Fruit fly (Drosophila melanogaster) whole organism, embryonic: ENCODE results near the gene DIP2.
A peak's percentile ranks its signal among the peaks of the same experiment; 100 is the strongest.

Source experiments
- Adf1 ChIP-seq: fragments of 200-800 bp; sonication (Bioruptor generic); IDR thresholded peaks from 2 replicates; pipeline ENCODE4 v1.3.6; 2022; ENCODE audit warnings: missing biosample characterization, missing genetic modification characterization
- Awh ChIP-seq: fragments of 200-800 bp; sonication (Bioruptor generic); IDR thresholded peaks from 2 replicates; pipeline ENCODE4, ENCODE4 v1.3.6; 2022; ENCODE audit warnings: missing biosample characterization, missing genetic modification characterization
- CG12236 ChIP-seq: fragments of 200-800 bp; sonication (Bioruptor generic); optimal IDR thresholded peaks from 2 replicates; lab custom pipeline; 2016; ENCODE audit warnings: missing biosample characterization, missing genetic modification characterization
- CG15479 ChIP-seq: fragments of 200-800 bp; sonication (Bioruptor generic); optimal IDR thresholded peaks from 3 replicates; lab custom pipeline; 2019; ENCODE audit warnings: missing biosample characterization, mild to moderate bottlenecking, missing genetic modification characterization, moderate library complexity
- CG16863 ChIP-seq: fragments of 200-800 bp; sonication (Bioruptor generic); optimal IDR thresholded peaks from 3 replicates; lab custom pipeline; 2016; ENCODE audit warnings: missing biosample characterization, missing genetic modification characterization
- CG18599 ChIP-seq: fragments of 200-800 bp; sonication (Bioruptor generic); optimal IDR thresholded peaks from 3 replicates; lab custom pipeline; 2017; ENCODE audit warnings: missing biosample characterization, missing genetic modification characterization, mild to moderate bottlenecking, moderate library complexity, missing genetic modification reagents
- CG2120 ChIP-seq: fragments of 200-800 bp; sonication (Bioruptor generic); optimal IDR thresholded peaks from 3 replicates; lab custom pipeline; 2016; ENCODE audit warnings: missing biosample characterization, missing genetic modification characterization
- CG3065 ChIP-seq: fragments of 200-800 bp; sonication (Bioruptor generic); optimal IDR thresholded peaks from 2 replicates; lab custom pipeline; 2016; ENCODE audit warnings: missing biosample characterization, missing genetic modification characterization
- CG3995 ChIP-seq: fragments of 200-800 bp; sonication (Bioruptor generic); optimal IDR thresholded peaks from 3 replicates; lab custom pipeline; 2016; ENCODE audit warnings: missing biosample characterization, missing genetic modification characterization
- CG4854 ChIP-seq: fragments of 200-800 bp; sonication (Bioruptor generic); optimal IDR thresholded peaks from 2 replicates; lab custom pipeline; 2016; ENCODE audit warnings: missing biosample characterization, missing genetic modification characterization, inconsistent platforms
- CG5180 ChIP-seq: fragments of 200-800 bp; sonication (Bioruptor generic); optimal IDR thresholded peaks from 3 replicates; lab custom pipeline; 2017; ENCODE audit warnings: missing biosample characterization, missing genetic modification characterization, mild to moderate bottlenecking, moderate library complexity, missing genetic modification reagents
- CG6175 ChIP-seq: fragments of 200-800 bp; sonication (Bioruptor generic); IDR thresholded peaks from 3 replicates; pipeline ENCODE4 v1.3.6; 2022; ENCODE audit warnings: missing biosample characterization, missing genetic modification characterization
- CG7745 ChIP-seq: fragments of 200-800 bp; sonication (Bioruptor generic); optimal IDR thresholded peaks from 2 replicates; lab custom pipeline; 2018; ENCODE audit warnings: missing biosample characterization, mild to moderate bottlenecking, missing genetic modification characterization, moderate library complexity
- CG7963 ChIP-seq: fragments of 200-800 bp; sonication (Bioruptor generic); IDR thresholded peaks from 3 replicates; pipeline ENCODE4 v1.3.6; 2022; ENCODE audit warnings: missing biosample characterization, missing genetic modification characterization; ENCODE audit not compliant: partially characterized antibody
- CG8359 ChIP-seq: fragments of 200-800 bp; sonication (Bioruptor generic); optimal IDR thresholded peaks from 2 replicates; lab custom pipeline; 2017; ENCODE audit warnings: missing biosample characterization, mild to moderate bottlenecking, missing genetic modification characterization, borderline replicate concordance
- CG9215 ChIP-seq: fragments of 200-800 bp; sonication (Bioruptor generic); IDR thresholded peaks from 2 replicates; pipeline ENCODE4 v1.3.6; 2022; ENCODE audit warnings: missing biosample characterization, missing genetic modification characterization
- CG9797 ChIP-seq: fragments of 200-800 bp; sonication (Bioruptor generic); optimal IDR thresholded peaks from 3 replicates; lab custom pipeline; 2018; ENCODE audit warnings: missing biosample characterization, mild to moderate bottlenecking, missing genetic modification characterization
- CG9876 ChIP-seq: fragments of 200-800 bp; sonication (Bioruptor generic); optimal IDR thresholded peaks from 2 replicates; lab custom pipeline; 2016; ENCODE audit warnings: missing biosample characterization, missing genetic modification characterization
- CHES-1-like ChIP-seq: fragments of 200-800 bp; sonication (Bioruptor generic); optimal IDR thresholded peaks from 2 replicates; lab custom pipeline; 2016; ENCODE audit warnings: missing biosample characterization, missing genetic modification characterization
- Dek ChIP-seq: fragments of 200-800 bp; sonication (Bioruptor generic); optimal IDR thresholded peaks from 3 replicates; lab custom pipeline; 2019; ENCODE audit warnings: missing biosample characterization, mild to moderate bottlenecking, missing genetic modification characterization, moderate library complexity
- Dll ChIP-seq: fragments of 200-800 bp; sonication (Bioruptor generic); IDR thresholded peaks from 4 replicates; pipeline ENCODE4 v1.3.6; 2022; ENCODE audit warnings: missing biosample characterization, missing genetic modification characterization; ENCODE audit not compliant: partially characterized antibody
- Fer1 ChIP-seq: fragments of 200-800 bp; sonication (Bioruptor generic); optimal IDR thresholded peaks from 2 replicates; lab custom pipeline; 2017; ENCODE audit warnings: missing biosample characterization, mild to moderate bottlenecking, missing genetic modification characterization
- H2.0 ChIP-seq: fragments of 200-800 bp; sonication (Bioruptor generic); IDR thresholded peaks from 2 replicates; pipeline ENCODE4 v1.3.6; 2022; ENCODE audit warnings: missing biosample characterization, missing genetic modification characterization
- Lhr ChIP-seq: fragments of 200-800 bp; sonication (Bioruptor generic); optimal IDR thresholded peaks from 3 replicates; lab custom pipeline; 2017; ENCODE audit warnings: mild to moderate bottlenecking, missing biosample characterization, missing genetic modification reagents, missing genetic modification characterization
- NfI ChIP-seq: fragments of 200-800 bp; sonication (Bioruptor generic); optimal IDR thresholded peaks from 3 replicates; lab custom pipeline; 2018; ENCODE audit warnings: missing biosample characterization, mild to moderate bottlenecking, missing genetic modification characterization, moderate library complexity
- Ravus ChIP-seq: fragments of 200-800 bp; sonication (Bioruptor generic); IDR thresholded peaks from 2 replicates; pipeline ENCODE4 v1.3.6; 2022; ENCODE audit warnings: missing biosample characterization, missing genetic modification characterization
- Sox102F ChIP-seq: fragments of 200-800 bp; sonication (Bioruptor generic); optimal IDR thresholded peaks from 2 replicates; lab custom pipeline; 2018; ENCODE audit warnings: missing biosample characterization, mild to moderate bottlenecking, missing genetic modification characterization, moderate library complexity
- Tbp ChIP-seq: fragments of >200 bp; optimal IDR thresholded peaks from 2 replicates; lab custom pipeline; 2018; ENCODE audit warnings: missing biosample characterization, missing genetic modification characterization
- ac ChIP-seq: fragments of 200-800 bp; sonication (Bioruptor generic); optimal IDR thresholded peaks from 3 replicates; lab custom pipeline; 2017; ENCODE audit warnings: missing biosample characterization, mild to moderate bottlenecking, missing genetic modification characterization
- chif ChIP-seq, 2 experiments: fragments of 200-800 bp; sonication (Bioruptor generic); optimal IDR thresholded peaks; 3 replicates each; lab custom pipeline; 2016; ENCODE audit warnings: missing biosample characterization in 2 of 2, missing genetic modification characterization in 2 of 2
- crp ChIP-seq, 2 experiments: fragments of 200-800 bp; sonication (Bioruptor generic); optimal IDR thresholded peaks; 2 replicates in 1 of 2; 3 replicates in 1 of 2; lab custom pipeline; 2017; ENCODE audit warnings: missing biosample characterization in 2 of 2, missing genetic modification characterization in 2 of 2, mild to moderate bottlenecking in 1 of 2, moderate library complexity in 1 of 2
- fd96Cb ChIP-seq: fragments of 200-800 bp; sonication (Bioruptor generic); optimal IDR thresholded peaks from 2 replicates; lab custom pipeline; 2018; ENCODE audit warnings: missing biosample characterization, mild to moderate bottlenecking, missing genetic modification characterization, moderate library complexity
- ken ChIP-seq: fragments of 200-800 bp; sonication (Bioruptor generic); IDR thresholded peaks from 3 replicates; pipeline ENCODE4 v1.3.6; 2022; ENCODE audit warnings: missing biosample characterization, missing genetic modification characterization
- luna ChIP-seq: fragments of 200-800 bp; sonication (Bioruptor generic); optimal IDR thresholded peaks from 2 replicates; lab custom pipeline; 2016; ENCODE audit warnings: missing biosample characterization, missing genetic modification characterization
- mirr ChIP-seq: fragments of 200-800 bp; sonication (Bioruptor generic); optimal IDR thresholded peaks from 3 replicates; lab custom pipeline; 2018; ENCODE audit warnings: missing biosample characterization, mild to moderate bottlenecking, missing genetic modification characterization
- mld ChIP-seq: fragments of 200-800 bp; sonication (Bioruptor generic); IDR thresholded peaks from 3 replicates; pipeline ENCODE4 v1.3.6; 2022; ENCODE audit warnings: missing biosample characterization, missing genetic modification characterization; ENCODE audit not compliant: partially characterized antibody
- nerfin-2 ChIP-seq: fragments of 200-800 bp; sonication (Bioruptor generic); IDR thresholded peaks from 2 replicates; pipeline ENCODE4 v1.3.6; 2022; ENCODE audit warnings: missing biosample characterization, missing genetic modification characterization; ENCODE audit not compliant: partially characterized antibody
- p53 ChIP-seq: fragments of 200-800 bp; sonication (Bioruptor generic); optimal IDR thresholded peaks from 2 replicates; lab custom pipeline; 2016; ENCODE audit warnings: missing biosample characterization, missing genetic modification characterization
- pb ChIP-seq: fragments of 200-800 bp; sonication (Bioruptor generic); optimal IDR thresholded peaks from 3 replicates; lab custom pipeline; 2016; ENCODE audit warnings: missing biosample characterization, missing genetic modification characterization
- sens ChIP-seq: fragments of 200-800 bp; sonication (Bioruptor generic); peaks from one replicate; lab custom pipeline; 2016; ENCODE audit warnings: missing biosample characterization, missing genetic modification characterization
- slou ChIP-seq: fragments of 200-800 bp; sonication (Bioruptor generic); optimal IDR thresholded peaks from 3 replicates; lab custom pipeline; 2016; ENCODE audit warnings: missing biosample characterization, missing genetic modification characterization
- ssp ChIP-seq: fragments of 200-800 bp; sonication (Bioruptor generic); IDR thresholded peaks from 2 replicates; pipeline ENCODE4 v1.3.6; 2022; ENCODE audit warnings: missing biosample characterization, missing genetic modification characterization
- stwl ChIP-seq: fragments of 200-800 bp; sonication (Bioruptor generic); optimal IDR thresholded peaks from 3 replicates; lab custom pipeline; 2018; ENCODE audit warnings: missing biosample characterization, mild to moderate bottlenecking, missing genetic modification characterization, moderate library complexity
- sug ChIP-seq: fragments of 200-800 bp; optimal IDR thresholded peaks from 2 replicates; lab custom pipeline; 2019; ENCODE audit warnings: missing biosample characterization, mild to moderate bottlenecking, missing genetic modification characterization, moderate library complexity
- tup ChIP-seq: fragments of 200-800 bp; sonication (Bioruptor generic); optimal IDR thresholded peaks from 2 replicates; lab custom pipeline; 2016; ENCODE audit warnings: missing biosample characterization, mild to moderate bottlenecking, missing genetic modification characterization, moderate library complexity
- tx ChIP-seq: fragments of 200-800 bp; sonication (Bioruptor generic); optimal IDR thresholded peaks from 2 replicates; lab custom pipeline; 2016; ENCODE audit warnings: missing biosample characterization, missing genetic modification characterization
- vfl ChIP-seq: fragments of 200-800 bp; sonication (Bioruptor generic); optimal IDR thresholded peaks from 2 replicates; lab custom pipeline; 2016; ENCODE audit warnings: missing biosample characterization, missing genetic modification characterization
- zfh2 ChIP-seq: fragments of 200-800 bp; sonication (Bioruptor generic); optimal IDR thresholded peaks from 2 replicates; lab custom pipeline; 2016; ENCODE audit warnings: missing biosample characterization, missing genetic modification characterization

DIP2 gene

dm6 chr3L:224004-224951, 33.5 kb downstream of the DIP2 start (continued):
- no peak for TF ChIP-seq CG9797
- TF ChIP-seq Dll: peak; percentile 32; the same call in 1 of the 4 replicates
- no peak for TF ChIP-seq zfh2
- TF ChIP-seq Sox102F (GFP tag; lab: Kevin White, UChicago): no peak
- TF ChIP-seq CG6175 (GFP tag; lab: Robert Waterston, UW): peak; percentile 72; the same call in 1 of the 3 replicates
- TF ChIP-seq vfl (GFP tag; lab: Kevin White, UChicago): no peak
- no peak for TF ChIP-seq NfI (GFP tag; lab: Kevin White, UChicago)
- no peak for TF ChIP-seq fd96Cb
- TF ChIP-seq CG3065: no peak
- no peak for TF ChIP-seq CHES-1-like (GFP tag; lab: Kevin White, UChicago)
- TF ChIP-seq nerfin-2 (GFP tag; lab: Robert Waterston, UW): 0 out of 2 replicates have a peak, but pooled peaks have one; percentile 29
- peak; percentile 9; the same call in 2 of the 3 replicates for TF ChIP-seq ken (GFP tag; lab: Robert Waterston, UW)
- no peak for TF ChIP-seq Fer1
- no peak for TF ChIP-seq Ravus (GFP tag; lab: Robert Waterston, UW)
- no peak for TF ChIP-seq CG3995 (GFP tag; lab: Kevin White, UChicago)
- no peak for TF ChIP-seq CG8359 (GFP tag; lab: Kevin White, UChicago)
- no peak for TF ChIP-seq CG9876 (GFP tag; lab: Kevin White, UChicago)
- TF ChIP-seq CG9215: no peak
- no peak for TF ChIP-seq CG15479
- peak; percentile 32; the same call in 1 of the 2 replicates for TF ChIP-seq Awh (GFP tag; lab: Robert Waterston, UW)
- TF ChIP-seq CG18599 (GFP tag; lab: Kevin White, UChicago): peak; percentile 28
- no peak for TF ChIP-seq CG12236 (GFP tag; lab: Kevin White, UChicago)
- TF ChIP-seq tup: peak; percentile 14
- TF ChIP-seq Dek: no peak
- peak in 1 of 2 experiments; percentile 46 for TF ChIP-seq crp (GFP tag; optimal IDR thresholded peaks at IDR 0.05; lab: Kevin White, UChicago)
- TF ChIP-seq CG16863 (GFP tag; lab: Kevin White, UChicago): no peak
- no peak for TF ChIP-seq tx (GFP tag; lab: Kevin White, UChicago)
- peak; percentile 17 for TF ChIP-seq ac
- TF ChIP-seq CG7963 (GFP tag; lab: Robert Waterston, UW): no peak
- TF ChIP-seq CG7745: no peak
- no peak for TF ChIP-seq slou
- TF ChIP-seq Lhr (GFP tag; lab: Kevin White, UChicago): no peak
- TF ChIP-seq p53: no peak
- no peak for TF ChIP-seq ssp (GFP tag; lab: Robert Waterston, UW)
- no peak for TF ChIP-seq mld (GFP tag; lab: Robert Waterston, UW)
- TF ChIP-seq sug (tag; lab: Kevin White, UChicago): peak; percentile 44
- no peak for TF ChIP-seq CG5180 (GFP tag; lab: Kevin White, UChicago)
- TF ChIP-seq Tbp (GFP tag; lab: Kevin White, UChicago): peak; percentile 82
- TF ChIP-seq luna: no peak
- TF ChIP-seq Adf1: peak; percentile 73
- TF ChIP-seq CG2120 (GFP tag; lab: Kevin White, UChicago): no peak
- TF ChIP-seq sens (GFP tag; lab: Kevin White, UChicago): peak; percentile 75
- TF ChIP-seq chif (GFP tag; optimal IDR thresholded peaks at IDR 0.05; lab: Kevin White, UChicago): no peak
- 0 out of 2 replicates have a peak, but pooled peaks have one; percentile 10 for TF ChIP-seq H2.0 (GFP tag; lab: Robert Waterston, UW)
- no peak for TF ChIP-seq CG4854 (GFP tag; lab: Kevin White, UChicago)
- no peak for TF ChIP-seq stwl (tag; lab: Kevin White, UChicago)
- no peak for TF ChIP-seq pb (GFP tag; lab: Kevin White, UChicago)
- peak; percentile 31 for TF ChIP-seq mirr (GFP tag; lab: Kevin White, UChicago)
